Worm (Caenorhabditis elegans) whole organism, mixed stage, embryonic: Measurements from ENCODE around the gene fbxa-127.

Experiments used
- M03D4.4 ChIP-seq: sonication (generic microtip); optimal IDR thresholded peaks from 2 replicates; lab custom pipeline; 2017; ENCODE audit warnings: mild to moderate bottlenecking, missing genetic modification characterization, missing compliant biosample characterization
- bed-3 ChIP-seq: fragments of 200-800 bp; sonication (Bioruptor generic); optimal IDR thresholded peaks from 3 replicates; lab custom pipeline; 2018; ENCODE audit warnings: mild to moderate bottlenecking, missing genetic modification characterization, moderate library complexity, missing compliant biosample characterization
- blmp-1 ChIP-seq: fragments of 150-350 bp; optimal IDR thresholded peaks from 2 replicates; lab custom pipeline; 2014; ENCODE audit warnings: missing biosample characterization, missing genetic modification characterization
- ceh-39 ChIP-seq: fragments of 150-350 bp; optimal IDR thresholded peaks from 2 replicates; lab custom pipeline; 2014; ENCODE audit warnings: missing biosample characterization, missing genetic modification characterization
- ceh-43 ChIP-seq: fragments of 200-800 bp; sonication (Bioruptor generic); optimal IDR thresholded peaks from 2 replicates; lab custom pipeline; 2018; ENCODE audit warnings: mild to moderate bottlenecking, missing genetic modification characterization, moderate library complexity, missing compliant biosample characterization
- ceh-83 ChIP-seq: fragments of 200-800 bp; sonication (Bioruptor generic); optimal IDR thresholded peaks from 2 replicates; lab custom pipeline; 2018; ENCODE audit warnings: mild to moderate bottlenecking, missing genetic modification characterization, missing compliant biosample characterization
- ces-1 ChIP-seq: fragments of 150-350 bp; optimal IDR thresholded peaks from 2 replicates; lab custom pipeline; 2014; ENCODE audit warnings: missing biosample characterization, missing genetic modification reagents, missing genetic modification characterization
- cnd-1 ChIP-seq: fragments of 200-800 bp; sonication (Bioruptor generic); optimal IDR thresholded peaks from 2 replicates; lab custom pipeline; 2018; ENCODE audit warnings: mild to moderate bottlenecking, missing genetic modification characterization, missing compliant biosample characterization
- elt-1 ChIP-seq: sonication (generic microtip); optimal IDR thresholded peaks from 2 replicates; lab custom pipeline; 2017; ENCODE audit warnings: missing genetic modification characterization, mild to moderate bottlenecking, missing compliant biosample characterization, antibody characterized with exemption, moderate library complexity, borderline replicate concordance; ENCODE audit not compliant: insufficient read depth
- elt-3 ChIP-seq: fragments of 150-350 bp; optimal IDR thresholded peaks from 2 replicates; lab custom pipeline; 2014; ENCODE audit warnings: missing biosample characterization, missing genetic modification characterization
- ham-2 ChIP-seq: fragments of 200-800 bp; sonication (Bioruptor generic); optimal IDR thresholded peaks from 2 replicates; lab custom pipeline; 2018; ENCODE audit warnings: mild to moderate bottlenecking, missing genetic modification characterization, missing compliant biosample characterization
- hlh-1 ChIP-seq: fragments of 150-350 bp; optimal IDR thresholded peaks from 2 replicates; lab custom pipeline; 2014; ENCODE audit warnings: missing biosample characterization, missing genetic modification reagents, missing genetic modification characterization
- lin-13 ChIP-seq: fragments of 150-350 bp; optimal IDR thresholded peaks from 2 replicates; lab custom pipeline; 2014; ENCODE audit warnings: missing biosample characterization, missing genetic modification characterization
- lin-32 ChIP-seq: fragments of 200-800 bp; sonication (Bioruptor generic); optimal IDR thresholded peaks from 2 replicates; lab custom pipeline; 2018; ENCODE audit warnings: mild to moderate bottlenecking, missing genetic modification characterization, missing compliant biosample characterization
- lsy-2 ChIP-seq: fragments of 150-350 bp; optimal IDR thresholded peaks from 2 replicates; lab custom pipeline; 2014; ENCODE audit warnings: missing biosample characterization, missing genetic modification characterization
- mab-5 ChIP-seq: fragments of 150-350 bp; optimal IDR thresholded peaks from 2 replicates; lab custom pipeline; 2014; ENCODE audit warnings: missing biosample characterization, missing genetic modification characterization
- mep-1 ChIP-seq: fragments of 150-350 bp; optimal IDR thresholded peaks from 2 replicates; lab custom pipeline; 2017; ENCODE audit warnings: missing biosample characterization, missing genetic modification reagents, missing genetic modification characterization, inconsistent platforms
- mls-2 ChIP-seq: sonication (generic microtip); optimal IDR thresholded peaks from 2 replicates; lab custom pipeline; 2016; ENCODE audit warnings: mild to moderate bottlenecking, missing genetic modification characterization, moderate library complexity, missing compliant biosample characterization
- nhr-12 ChIP-seq: fragments of 150-350 bp; optimal IDR thresholded peaks from 2 replicates; lab custom pipeline; 2014; ENCODE audit warnings: missing biosample characterization, missing genetic modification characterization
- nhr-2 ChIP-seq: fragments of 150-350 bp; optimal IDR thresholded peaks from 2 replicates; lab custom pipeline; 2014; ENCODE audit warnings: missing biosample characterization, missing genetic modification characterization
- nhr-237 ChIP-seq: fragments of 150-350 bp; optimal IDR thresholded peaks from 2 replicates; lab custom pipeline; 2014; ENCODE audit warnings: missing biosample characterization, missing genetic modification characterization
- nhr-28 ChIP-seq: fragments of 150-350 bp; optimal IDR thresholded peaks from 2 replicates; lab custom pipeline; 2014; ENCODE audit warnings: missing biosample characterization, missing genetic modification characterization
- nhr-76 ChIP-seq: sonication (generic microtip); optimal IDR thresholded peaks from 2 replicates; lab custom pipeline; 2017; ENCODE audit warnings: missing biosample characterization, missing genetic modification characterization
- pha-4 ChIP-seq: fragments of 150-350 bp; optimal IDR thresholded peaks from 2 replicates; lab custom pipeline; 2018; ENCODE audit warnings: missing biosample characterization, missing genetic modification reagents, missing genetic modification characterization
- sem-2 ChIP-seq: fragments of 200-800 bp; sonication (Bioruptor generic); optimal IDR thresholded peaks from 2 replicates; lab custom pipeline; 2018; ENCODE audit warnings: mild to moderate bottlenecking, missing genetic modification characterization, missing compliant biosample characterization
- snpc-4 ChIP-seq: fragments of 150-350 bp; optimal IDR thresholded peaks from 2 replicates; lab custom pipeline; 2014; ENCODE audit warnings: missing biosample characterization, missing genetic modification characterization
- tbx-8 ChIP-seq: fragments of 200-800 bp; sonication (Bioruptor generic); optimal IDR thresholded peaks from 2 replicates; lab custom pipeline; 2018; ENCODE audit warnings: mild to moderate bottlenecking, missing genetic modification characterization, moderate library complexity, missing compliant biosample characterization
- unc-120 ChIP-seq: sonication (generic microtip); optimal IDR thresholded peaks from 2 replicates; lab custom pipeline; 2017; ENCODE audit warnings: missing genetic modification characterization, missing compliant biosample characterization; ENCODE audit not compliant: poor library complexity, severe bottlenecking
- unc-62 ChIP-seq: fragments of 150-350 bp; optimal IDR thresholded peaks from 2 replicates; lab custom pipeline; 2014; ENCODE audit warnings: missing biosample characterization, missing genetic modification reagents, missing genetic modification characterization
- ztf-11 ChIP-seq: fragments of 150-350 bp; optimal IDR thresholded peaks from 2 replicates; lab custom pipeline; 2014; ENCODE audit warnings: missing biosample characterization, missing genetic modification characterization

Gene fbxa-127

ce11 chrV:16728431-16728830 is at the start of gene fbxa-127:
Gene fbxa-127 (plus strand): TSS chrV:16728731.
- TF ChIP-seq lin-32 (GFP tag; lab: Kevin White, UChicago) (no peak), mab-5 (tag; lab: Kevin White, UChicago) (no peak)

ce11 chrV:16679237-16679636 is 49.3 kb upstream of the fbxa-127 start, which contains the start of gene srz-103:
Gene srz-103 (minus strand): TSS chrV:16679337.
- TF ChIP-seq cnd-1 (tag; lab: Kevin White, UChicago) (no peak), ceh-83 (no peak), ces-1 (no peak), lin-13 (tag; lab: Kevin White, UChicago) (no peak), tbx-8 (GFP tag; lab: Kevin White, UChicago) (no peak), nhr-28 (tag; lab: Kevin White, UChicago) (no peak), hlh-1 (tag; lab: Kevin White, UChicago) (no peak), pha-4 (tag; lab: Kevin White, UChicago) (no peak), ztf-11 (tag; lab: Kevin White, UChicago) (no peak), mls-2 (tag; lab: Kevin White, UChicago) (no peak), elt-1 (tag; lab: Kevin White, UChicago) (no peak), unc-62 (GFP tag; lab: Kevin White, UChicago) (no peak)

- no peak for TF ChIP-seq ceh-39 (tag; lab: Kevin White, UChicago)
- no peak for TF ChIP-seq blmp-1 (tag; lab: Kevin White, UChicago)
- no peak for TF ChIP-seq snpc-4 (tag; lab: Kevin White, UChicago)
- no peak for TF ChIP-seq unc-62 (GFP tag; lab: Kevin White, UChicago)
- no peak for TF ChIP-seq elt-3 (tag; lab: Kevin White, UChicago)
- TF ChIP-seq cnd-1 (tag; lab: Kevin White, UChicago) = no peak
- TF ChIP-seq ztf-11 (tag; lab: Kevin White, UChicago) = no peak
- no peak for TF ChIP-seq nhr-76
- no peak for TF ChIP-seq nhr-237 (tag; lab: Kevin White, UChicago)
- no peak for TF ChIP-seq ceh-83
- TF ChIP-seq nhr-12 (tag; lab: Kevin White, UChicago) = no peak
- no peak for TF ChIP-seq M03D4.4 (tag; lab: Kevin White, UChicago)
- TF ChIP-seq, all 35 proteins: peak for 0
These were observed 48.5 kb upstream of the fbxa-127 start, which contains the start of gene srw-44 for ce11 chrV:16679981-16680380. Gene srw-44 (plus strand): TSS chrV:16680281.

- TF ChIP-seq pha-4 (tag; lab: Kevin White, UChicago) (no peak), mab-5 (tag; lab: Kevin White, UChicago) (no peak), lin-32 (GFP tag; lab: Kevin White, UChicago) (no peak), sem-2 (GFP tag; lab: Kevin White, UChicago) (no peak), mep-1 (no peak), unc-120 (tag; lab: Kevin White, UChicago) (no peak), elt-3 (tag; lab: Kevin White, UChicago) (no peak), ceh-83 (no peak), M03D4.4 (tag; lab: Kevin White, UChicago) (no peak), ztf-11 (tag; lab: Kevin White, UChicago) (no peak), nhr-12 (tag; lab: Kevin White, UChicago) (no peak)
These were observed 45.6 kb upstream of the fbxa-127 start, which contains the start of gene srw-36 for ce11 chrV:16682886-16683285. Gene srw-36 (plus strand): TSS chrV:16683186.

ce11 chrV:16683359-16683758 is 45.2 kb upstream of the fbxa-127 start:
- TF ChIP-seq ham-2 (GFP tag; lab: Kevin White, UChicago) (no peak), mls-2 (tag; lab: Kevin White, UChicago) (no peak), nhr-237 (tag; lab: Kevin White, UChicago) (no peak), ztf-11 (tag; lab: Kevin White, UChicago) (no peak)

ce11 chrV:16685725-16686124 is 42.8 kb upstream of the fbxa-127 start, which contains the start of gene srw-43:
Gene srw-43 (plus strand): TSS chrV:16686025.
- no peak for TF ChIP-seq pha-4 (tag; lab: Kevin White, UChicago)
- no peak for TF ChIP-seq lin-13 (tag; lab: Kevin White, UChicago)
- no peak for TF ChIP-seq bed-3 (GFP tag; lab: Kevin White, UChicago)
- TF ChIP-seq nhr-2 = no peak
- TF ChIP-seq ceh-39 (tag; lab: Kevin White, UChicago) = no peak
- TF ChIP-seq lsy-2 = no peak
- no peak for TF ChIP-seq ham-2 (GFP tag; lab: Kevin White, UChicago)
- no peak for TF ChIP-seq tbx-8 (GFP tag; lab: Kevin White, UChicago)
- no peak for TF ChIP-seq ceh-43 (GFP tag; lab: Kevin White, UChicago)
